Fruit fly (Drosophila melanogaster) Kc167 (cell line): ENCODE measurements around the gene mip130.

Experiments used
- Myc ChIP-seq: fragments of >200 bp; optimal IDR thresholded peaks from 2 replicates; lab custom pipeline; 2017; ENCODE audit warnings: missing external identifiers
- Sin3A ChIP-seq: fragments of >200 bp; optimal IDR thresholded peaks from 2 replicates; lab custom pipeline; 2018; ENCODE audit warnings: missing external identifiers
- h ChIP-seq: fragments of >200 bp; optimal IDR thresholded peaks from 3 replicates; lab custom pipeline; 2018; ENCODE audit warnings: missing external identifiers
- psq ChIP-seq: fragments of >200 bp; optimal IDR thresholded peaks from 2 replicates; lab custom pipeline; 2017; ENCODE audit warnings: missing external identifiers

dm6 chrX:1940020-1940419 lies 32.0 kb downstream of the mip130 start, which contains the start of the genes CG3857 and CG3587:
- TF ChIP-seq Myc: no peak
- TF ChIP-seq Sin3A: no peak
- no peak for TF ChIP-seq h
- TF ChIP-seq psq: no peak
